Worm (Caenorhabditis elegans) whole organism, L2 larva: ENCODE measurements around the gene cec-6.

Experiments used
- C34F6.9 ChIP-seq: fragments of 150-350 bp; optimal IDR thresholded peaks from 2 replicates; lab custom pipeline; 2014; ENCODE audit warnings: missing biosample characterization, missing genetic modification characterization
- F13H6.1 ChIP-seq: sonication (generic microtip); optimal IDR thresholded peaks from 2 replicates; lab custom pipeline; 2016; ENCODE audit warnings: missing genetic modification characterization, missing compliant biosample characterization
- Y55F3AM.14 ChIP-seq: fragments of 200-800 bp; sonication (Bioruptor generic); optimal IDR thresholded peaks from 2 replicates; lab custom pipeline; 2018; ENCODE audit warnings: mild to moderate bottlenecking, missing genetic modification characterization, missing compliant biosample characterization
- ZK546.5 ChIP-seq: sonication (generic microtip); optimal IDR thresholded peaks from 2 replicates; lab custom pipeline; 2017; ENCODE audit warnings: missing biosample characterization, missing genetic modification characterization
- aly-2 ChIP-seq: fragments of 150-350 bp; optimal IDR thresholded peaks from 2 replicates; lab custom pipeline; 2014; ENCODE audit warnings: missing biosample characterization, missing genetic modification characterization
- blmp-1 ChIP-seq: sonication (generic microtip); optimal IDR thresholded peaks from 2 replicates; lab custom pipeline; 2017; ENCODE audit warnings: missing genetic modification characterization, mild to moderate bottlenecking, missing compliant biosample characterization, antibody characterized with exemption, moderate library complexity; ENCODE audit not compliant: insufficient read depth
- ceh-16 ChIP-seq: fragments of 150-350 bp; optimal IDR thresholded peaks from 2 replicates; lab custom pipeline; 2014; ENCODE audit warnings: missing biosample characterization, missing genetic modification characterization
- crh-2 ChIP-seq: sonication (generic microtip); optimal IDR thresholded peaks from 2 replicates; lab custom pipeline; 2017; ENCODE audit warnings: missing biosample characterization, missing genetic modification characterization
- dmd-4 ChIP-seq: sonication (generic microtip); optimal IDR thresholded peaks from 2 replicates; lab custom pipeline; 2017; ENCODE audit warnings: missing biosample characterization, missing genetic modification characterization
- egl-27 ChIP-seq: sonication (generic microtip); optimal IDR thresholded peaks from 3 replicates; lab custom pipeline; 2017; ENCODE audit warnings: missing biosample characterization, missing genetic modification reagents, missing genetic modification characterization
- elt-1 ChIP-seq: fragments of 150-350 bp; optimal IDR thresholded peaks from 2 replicates; lab custom pipeline; 2014; ENCODE audit warnings: missing biosample characterization, missing genetic modification characterization
- elt-3 ChIP-seq: sonication (generic microtip); optimal IDR thresholded peaks from 2 replicates; lab custom pipeline; 2017; ENCODE audit warnings: missing biosample characterization, missing genetic modification characterization
- lin-11 ChIP-seq: fragments of 150-350 bp; sonication (generic microtip); optimal IDR thresholded peaks from 2 replicates; lab custom pipeline; 2014; ENCODE audit warnings: missing biosample characterization, missing genetic modification characterization, inconsistent platforms, mixed read lengths
- lin-13 ChIP-seq: fragments of 150-350 bp; optimal IDR thresholded peaks from 2 replicates; lab custom pipeline; 2014; ENCODE audit warnings: missing biosample characterization, missing genetic modification reagents, missing genetic modification characterization
- lsy-2 ChIP-seq, 2 experiments: fragments of 150-350 bp in 1 of 2; sonication (generic microtip) in 1 of 2; optimal IDR thresholded peaks; 2 replicates each; lab custom pipeline; 2014 to 2017; ENCODE audit warnings: missing biosample characterization in 2 of 2, missing genetic modification characterization in 2 of 2
- mab-5 ChIP-seq: fragments of 150-350 bp; optimal IDR thresholded peaks from 2 replicates; lab custom pipeline; 2014; ENCODE audit warnings: missing biosample characterization, missing genetic modification characterization
- mdl-1 ChIP-seq, 2 experiments: fragments of 150-350 bp in 1 of 2; sonication (generic microtip) in 1 of 2; optimal IDR thresholded peaks; 2 replicates each; lab custom pipeline; 2017; ENCODE audit warnings: missing biosample characterization in 2 of 2, missing genetic modification characterization in 2 of 2
- nhr-10 ChIP-seq: sonication (generic microtip); optimal IDR thresholded peaks from 2 replicates; lab custom pipeline; 2017; ENCODE audit warnings: missing biosample characterization, missing genetic modification characterization
- nhr-11 ChIP-seq: fragments of 150-350 bp; optimal IDR thresholded peaks from 2 replicates; lab custom pipeline; 2014; ENCODE audit warnings: missing biosample characterization, missing genetic modification characterization
- nhr-12 ChIP-seq: fragments of 150-350 bp; optimal IDR thresholded peaks from 2 replicates; lab custom pipeline; 2014; ENCODE audit warnings: missing biosample characterization, missing genetic modification characterization
- nhr-129 ChIP-seq: fragments of 150-350 bp; optimal IDR thresholded peaks from 2 replicates; lab custom pipeline; 2014; ENCODE audit warnings: missing biosample characterization, missing genetic modification characterization
- nhr-21 ChIP-seq: fragments of 150-350 bp; optimal IDR thresholded peaks from 2 replicates; lab custom pipeline; 2014; ENCODE audit warnings: missing biosample characterization, missing genetic modification characterization
- nhr-237 ChIP-seq: fragments of 150-350 bp; optimal IDR thresholded peaks from 2 replicates; lab custom pipeline; 2014; ENCODE audit warnings: missing biosample characterization, missing genetic modification characterization
- nhr-25 ChIP-seq: fragments of 150-350 bp; sonication (generic microtip); optimal IDR thresholded peaks from 3 replicates; lab custom pipeline; 2014; ENCODE audit warnings: missing biosample characterization, missing genetic modification characterization
- nhr-6 ChIP-seq: fragments of 150-350 bp; optimal IDR thresholded peaks from 2 replicates; lab custom pipeline; 2014; ENCODE audit warnings: missing biosample characterization, missing genetic modification characterization
- nhr-77 ChIP-seq: fragments of 150-350 bp; optimal IDR thresholded peaks from 2 replicates; lab custom pipeline; 2014; ENCODE audit warnings: missing biosample characterization, missing genetic modification characterization
- peb-1 ChIP-seq: fragments of 150-350 bp; optimal IDR thresholded peaks from 2 replicates; lab custom pipeline; 2014; ENCODE audit warnings: missing biosample characterization, missing genetic modification characterization
- sem-4 ChIP-seq: fragments of 150-350 bp; optimal IDR thresholded peaks from 2 replicates; lab custom pipeline; 2014; ENCODE audit warnings: missing biosample characterization, missing genetic modification reagents, missing genetic modification characterization
- skn-1 ChIP-seq: sonication (generic microtip); optimal IDR thresholded peaks from 2 replicates; lab custom pipeline; 2017; ENCODE audit warnings: missing biosample characterization, missing genetic modification characterization
- sma-3 ChIP-seq: sonication (generic microtip); optimal IDR thresholded peaks from 2 replicates; lab custom pipeline; 2016; ENCODE audit warnings: missing genetic modification reagents, missing genetic modification characterization, missing compliant biosample characterization
- sma-9 ChIP-seq, 2 experiments: fragments of 150-350 bp in 1 of 2; sonication (generic microtip) in 1 of 2; optimal IDR thresholded peaks; 2 replicates each; lab custom pipeline; 2014 to 2016; ENCODE audit warnings: missing genetic modification characterization in 2 of 2, mild to moderate bottlenecking in 1 of 2, missing biosample characterization in 1 of 2, missing compliant biosample characterization in 1 of 2, missing genetic modification reagents in 1 of 2, moderate library complexity in 1 of 2
- snpc-4 ChIP-seq: fragments of 150-350 bp; optimal IDR thresholded peaks from 2 replicates; lab custom pipeline; 2014; ENCODE audit warnings: missing biosample characterization, missing genetic modification characterization
- unc-62 ChIP-seq: fragments of 150-350 bp; optimal IDR thresholded peaks from 2 replicates; lab custom pipeline; 2014; ENCODE audit warnings: missing biosample characterization, missing genetic modification reagents, missing genetic modification characterization
- ztf-4 ChIP-seq: fragments of 150-350 bp; optimal IDR thresholded peaks from 2 replicates; lab custom pipeline; 2014; ENCODE audit warnings: missing biosample characterization, missing genetic modification characterization

cec-6 gene

DNA sequence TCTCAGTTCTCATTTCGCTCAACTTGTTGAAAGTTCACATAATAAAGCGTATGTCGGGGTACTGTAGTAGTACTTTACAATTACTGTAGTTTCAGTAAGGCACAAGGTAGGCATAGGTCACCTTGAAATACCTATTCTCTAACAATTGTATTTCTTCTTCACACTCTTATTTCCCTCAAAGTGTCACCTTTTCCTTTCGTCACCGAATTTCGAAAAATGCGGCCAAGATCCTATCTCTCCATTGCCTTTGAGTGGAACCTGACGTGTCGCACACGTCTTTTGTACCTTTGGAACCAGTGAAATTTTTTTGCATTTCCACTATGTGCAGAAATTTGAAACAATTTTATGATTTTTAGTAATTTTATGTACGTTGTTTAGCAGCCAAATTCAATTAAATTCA, 19.6 kb downstream of the cec-6 start:
- TF ChIP-seq nhr-10 (tag; lab: Kevin White, UChicago) (no peak), sem-4 (tag; lab: Kevin White, UChicago) (no peak), crh-2 (tag; lab: Kevin White, UChicago) (no peak)

DNA sequence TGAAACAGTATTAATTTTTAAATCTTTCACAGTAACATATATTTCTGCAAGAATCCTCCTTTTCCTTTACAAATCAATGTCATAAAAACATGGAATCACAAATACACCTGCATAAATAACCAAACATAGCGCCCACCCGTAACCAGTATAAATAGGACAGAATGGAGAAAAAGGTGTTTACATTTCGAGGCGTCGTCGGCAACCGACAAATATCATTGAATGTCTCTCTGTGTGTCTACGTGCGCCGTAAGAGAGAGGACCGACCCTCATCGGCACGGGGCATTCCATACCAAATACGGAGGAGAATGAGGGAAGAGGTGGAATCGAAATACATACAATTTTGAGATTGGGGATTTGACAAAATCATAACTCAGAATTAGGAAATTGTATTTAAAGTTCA, 20.4 kb downstream of the cec-6 start:
- TF ChIP-seq skn-1 (tag; lab: Kevin White, UChicago), result no peak
- TF ChIP-seq nhr-129 (tag; lab: Kevin White, UChicago), result peak; percentile 29
- TF ChIP-seq blmp-1 (tag; lab: Kevin White, UChicago), result no peak
- peak; percentile 15 for TF ChIP-seq snpc-4 (tag; lab: Kevin White, UChicago)
- TF ChIP-seq nhr-11, result no peak
- no peak for TF ChIP-seq lin-11 (tag; lab: Kevin White, UChicago)
- TF ChIP-seq sma-9 (GFP tag; optimal IDR thresholded peaks at IDR 0.05; lab: Kevin White, UChicago), result no peak
- TF ChIP-seq sma-9 (tag; optimal IDR thresholded peaks at IDR 0.05; lab: Kevin White, UChicago), result no peak
- no peak for TF ChIP-seq elt-1 (tag; lab: Kevin White, UChicago)
- no peak for TF ChIP-seq nhr-237 (tag; lab: Kevin White, UChicago)
- no peak for TF ChIP-seq mdl-1 (tag; optimal IDR thresholded peaks at IDR 0.05; lab: Kevin White, UChicago)
- peak; percentile 16 for TF ChIP-seq nhr-25 (tag; lab: Kevin White, UChicago)
- no peak for TF ChIP-seq lsy-2 (tag; optimal IDR thresholded peaks at IDR 0.05; lab: Kevin White, UChicago)
- no peak for TF ChIP-seq mab-5 (tag; lab: Kevin White, UChicago)
- no peak for TF ChIP-seq nhr-77 (tag; lab: Kevin White, UChicago)
- TF ChIP-seq lin-13 (GFP tag; lab: Kevin White, UChicago), result no peak
- no peak for TF ChIP-seq nhr-6 (tag; lab: Kevin White, UChicago)
- no peak for TF ChIP-seq ztf-4
- no peak for TF ChIP-seq nhr-12 (tag; lab: Kevin White, UChicago)
- no peak for TF ChIP-seq peb-1 (tag; lab: Kevin White, UChicago)
- no peak for TF ChIP-seq Y55F3AM.14 (GFP tag; lab: Kevin White, UChicago)
- TF ChIP-seq C34F6.9 (tag; lab: Kevin White, UChicago), result no peak

DNA sequence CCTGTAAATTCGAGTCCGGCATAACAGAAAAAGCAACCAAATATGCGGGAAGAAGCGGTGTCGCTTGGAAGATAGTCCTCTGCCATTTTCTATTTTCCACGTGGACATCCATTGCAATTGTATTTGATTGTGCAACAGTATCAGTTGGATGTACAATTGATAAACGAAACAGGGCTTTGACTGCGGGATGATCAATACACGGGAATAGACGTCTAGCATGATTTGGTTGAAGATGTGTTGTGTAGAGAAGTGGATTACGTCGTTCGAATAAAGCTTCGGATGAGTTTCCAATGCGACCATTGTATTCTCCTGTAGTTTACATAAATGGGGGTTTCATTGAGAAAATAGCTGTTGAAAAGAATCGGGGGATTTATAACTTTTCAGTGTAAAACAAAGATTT, 28.0 kb downstream of the cec-6 start:
- TF ChIP-seq skn-1 (tag; lab: Kevin White, UChicago) (no peak), elt-3 (tag; lab: Kevin White, UChicago) (no peak), aly-2 (tag; lab: Kevin White, UChicago) (no peak), ZK546.5 (tag; lab: Kevin White, UChicago) (no peak)

DNA sequence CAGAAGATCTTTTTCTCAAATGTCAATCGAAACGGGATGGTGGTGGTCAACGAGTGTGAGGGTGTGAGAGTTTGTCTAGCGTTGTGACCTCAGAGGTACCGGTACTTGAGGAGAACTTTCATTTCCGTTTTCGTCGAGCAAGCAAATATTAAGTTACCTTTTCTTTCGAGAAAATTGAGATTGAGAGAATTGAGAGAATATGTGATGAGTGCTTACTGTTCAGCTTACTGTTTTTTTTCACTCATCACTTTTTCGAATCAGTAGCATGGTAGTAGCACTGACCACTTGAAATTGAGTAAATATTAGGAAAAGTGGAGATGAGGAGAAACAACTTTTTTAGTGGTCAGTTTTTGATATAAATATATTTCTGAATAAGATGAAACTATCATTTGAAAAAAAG, 29.4 kb downstream of the cec-6 start, which contains the start of gene T12E12.6:
Gene T12E12.6 (minus strand): TSS at position 101 of the 400 bp plus-strand sequence.
- TF ChIP-seq egl-27 (tag; lab: Kevin White, UChicago), result no peak
- no peak for TF ChIP-seq dmd-4 (tag; lab: Kevin White, UChicago)
- TF ChIP-seq sem-4 (tag; lab: Kevin White, UChicago), result no peak
- TF ChIP-seq blmp-1 (tag; lab: Kevin White, UChicago), result no peak
- TF ChIP-seq ceh-16 (tag; lab: Kevin White, UChicago), result no peak
- no peak for TF ChIP-seq sma-9 (GFP tag; optimal IDR thresholded peaks at IDR 0.05; lab: Kevin White, UChicago)
- TF ChIP-seq sma-9 (tag; optimal IDR thresholded peaks at IDR 0.05; lab: Kevin White, UChicago), result no peak
- TF ChIP-seq sma-3 (GFP tag; lab: Kevin White, UChicago), result no peak
- no peak for TF ChIP-seq unc-62
- no peak for TF ChIP-seq F13H6.1 (tag; lab: Kevin White, UChicago)
- TF ChIP-seq aly-2 (tag; lab: Kevin White, UChicago), result no peak

DNA sequence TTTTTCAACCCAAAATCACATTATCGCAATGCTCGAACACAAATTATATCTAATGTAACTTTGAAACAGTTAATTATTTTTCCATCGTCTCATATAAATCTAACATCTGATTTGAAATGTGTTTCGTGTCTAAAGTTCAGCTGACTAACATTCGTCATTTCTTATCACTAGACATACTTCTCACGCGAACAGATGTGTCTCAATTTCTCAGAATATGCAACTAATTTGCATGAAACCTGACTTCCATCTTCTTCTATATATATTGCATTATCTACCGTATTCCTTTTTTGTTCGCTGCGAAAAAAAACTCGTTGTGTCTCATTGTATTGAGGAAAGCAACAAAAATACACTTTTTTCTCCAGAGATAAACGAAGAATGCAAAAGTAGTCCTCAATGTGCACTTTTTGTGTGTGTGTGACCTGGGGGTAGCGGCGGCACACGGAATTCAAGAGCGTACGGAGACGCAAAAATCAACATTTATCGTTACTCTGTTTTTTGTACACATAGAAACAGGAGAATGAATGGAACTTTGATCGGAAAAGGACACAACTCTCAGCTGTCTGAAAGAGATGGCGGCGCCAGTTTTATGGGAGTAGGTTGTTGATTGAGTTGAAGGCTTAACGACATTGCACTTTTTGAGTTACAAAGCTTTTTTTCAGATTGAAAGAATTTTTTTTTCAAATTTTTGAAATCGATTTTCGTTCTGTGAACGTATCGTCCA, 36.1 kb downstream of the cec-6 start:
- peak; percentile 1 for TF ChIP-seq nhr-21 (tag; lab: Kevin White, UChicago)
- peak; percentile 21 for TF ChIP-seq crh-2 (tag; lab: Kevin White, UChicago)
- peak; percentile 48 for TF ChIP-seq sma-9 (GFP tag; optimal IDR thresholded peaks at IDR 0.05; lab: Kevin White, UChicago)
- TF ChIP-seq sma-9 (tag; optimal IDR thresholded peaks at IDR 0.05; lab: Kevin White, UChicago), result no peak
- no peak for TF ChIP-seq nhr-10 (tag; lab: Kevin White, UChicago)
- TF ChIP-seq skn-1 (tag; lab: Kevin White, UChicago), result no peak
